Worm (Caenorhabditis elegans): Measurements from ENCODE around the gene tsp-8.
A peak's percentile ranks its signal among the peaks of the same experiment; 100 is the strongest.

- TF ChIP-seq lsy-2 (tag; optimal IDR thresholded peaks at IDR 0.05) (peak; percentile 65 to 89), snpc-4 (tag; optimal IDR thresholded peaks at IDR 0.05) (no peak), pqm-1 (tag; optimal IDR thresholded peaks at IDR 0.05) (peak; percentile 67), lin-38 (GFP tag; IDR thresholded peaks at IDR 0.05) (peak; percentile 60), ceh-82 (tag; optimal IDR thresholded peaks at IDR 0.05) (no peak), aly-2 (tag; optimal IDR thresholded peaks at IDR 0.05) (no peak), ztf-11 (tag; optimal IDR thresholded peaks at IDR 0.05) (no peak), daf-12 (tag; optimal IDR thresholded peaks at IDR 0.05) (no peak), R02D3.7 (tag; optimal IDR thresholded peaks at IDR 0.05) (no peak), nhr-25 (tag; optimal IDR thresholded peaks at IDR 0.05; ENCODE audit: borderline replicate concordance, insufficient read depth) (peak; percentile 85), nhr-11 (tag; optimal IDR thresholded peaks at IDR 0.05) (peak; percentile 86), skn-1 (tag; optimal IDR thresholded peaks at IDR 0.05) (no peak), F49E8.2 (tag; optimal IDR thresholded peaks at IDR 0.05; ENCODE audit: borderline replicate concordance) (no peak), fkh-10 (GFP tag; optimal IDR thresholded peaks at IDR 0.05) (peak; percentile 62)
These were observed 24.3 kb upstream of the tsp-8 start, which contains the start of gene sucl-1 for ce11 chrX:14753514-14754076.

Data from whole organism, L4 larva.